Worm (Caenorhabditis elegans) whole organism, L1 larva: ENCODE measurements around the gene tig-2.

Experiments used
- C04F5.9 ChIP-seq: sonication (generic microtip); optimal IDR thresholded peaks from 2 replicates; lab custom pipeline; 2016; ENCODE audit warnings: missing genetic modification characterization, missing compliant biosample characterization
- C16A3.4 ChIP-seq: fragments of 150-350 bp; optimal IDR thresholded peaks from 2 replicates; lab custom pipeline; 2014; ENCODE audit warnings: missing biosample characterization, missing genetic modification characterization
- C34B4.2 ChIP-seq: sonication (generic microtip); optimal IDR thresholded peaks from 2 replicates; lab custom pipeline; 2017; ENCODE audit warnings: mild to moderate bottlenecking, missing genetic modification characterization, missing compliant biosample characterization
- F16B12.6 ChIP-seq: fragments of 150-350 bp; optimal IDR thresholded peaks from 2 replicates; lab custom pipeline; 2014; ENCODE audit warnings: missing biosample characterization, missing genetic modification characterization
- Y116A8C.19 ChIP-seq: sonication (generic microtip); optimal IDR thresholded peaks from 2 replicates; lab custom pipeline; 2016; ENCODE audit warnings: missing compliant biosample characterization, missing genetic modification characterization, borderline replicate concordance
- aha-1 ChIP-seq: fragments of 150-350 bp; optimal IDR thresholded peaks from 2 replicates; lab custom pipeline; 2014; ENCODE audit warnings: missing biosample characterization, missing genetic modification characterization
- ama-1 ChIP-seq: fragments of 150-350 bp; optimal IDR thresholded peaks from 2 replicates; lab custom pipeline; 2014
- ceh-88 ChIP-seq: fragments of 200-800 bp; sonication (Bioruptor generic); IDR thresholded peaks from 2 replicates; pipeline ENCODE4 v1.3.6; 2022; ENCODE audit warnings: missing genetic modification characterization, missing compliant biosample characterization
- ceh-90 ChIP-seq: sonication (generic microtip); optimal IDR thresholded peaks from 2 replicates; lab custom pipeline; 2016; ENCODE audit warnings: missing genetic modification characterization, missing compliant biosample characterization
- ces-1 ChIP-seq: fragments of 150-350 bp; optimal IDR thresholded peaks from 2 replicates; lab custom pipeline; 2014; ENCODE audit warnings: missing biosample characterization, missing genetic modification reagents, missing genetic modification characterization
- dpl-1 ChIP-seq, 3 experiments: fragments of 150-350 bp in 2 of 3; sonication (generic microtip) in 1 of 3; optimal IDR thresholded peaks; 2 replicates each; lab custom pipeline; 2014 to 2017; ENCODE audit warnings: missing biosample characterization in 3 of 3, missing genetic modification characterization in 3 of 3, missing genetic modification reagents in 3 of 3
- efl-1 ChIP-seq, 4 experiments: fragments of 150-350 bp; optimal IDR thresholded peaks in 3 of 4; peaks in 1 of 4; 1 replicate in 1 of 4; 2 replicates in 3 of 4; lab custom pipeline; 2014; ENCODE audit warnings: missing biosample characterization in 2 of 4, missing genetic modification characterization in 2 of 4, missing genetic modification reagents in 2 of 4
- efl-3 ChIP-seq: fragments of 200-800 bp; sonication (Bioruptor generic); optimal IDR thresholded peaks from 2 replicates; lab custom pipeline; 2018; ENCODE audit warnings: mild to moderate bottlenecking, missing genetic modification characterization, missing compliant biosample characterization
- elt-3 ChIP-seq, 6 experiments: fragments of 150-350 bp in 1 of 6; sonication (generic microtip); optimal IDR thresholded peaks; 2 replicates each; lab custom pipeline; 2017 to 2018; ENCODE audit warnings: missing biosample characterization in 6 of 6, missing genetic modification characterization in 6 of 6, inconsistent platforms in 1 of 6
- ets-5 ChIP-seq: fragments of 200-800 bp; sonication (Bioruptor generic); IDR thresholded peaks from 2 replicates; pipeline ENCODE4 v1.3.6; 2022; ENCODE audit warnings: missing genetic modification characterization, missing compliant biosample characterization
- fkh-4 ChIP-seq: sonication (generic microtip); optimal IDR thresholded peaks from 2 replicates; lab custom pipeline; 2016; ENCODE audit warnings: missing compliant biosample characterization, missing genetic modification characterization, borderline replicate concordance
- fkh-8 ChIP-seq: sonication (generic microtip); optimal IDR thresholded peaks from 2 replicates; lab custom pipeline; 2016; ENCODE audit warnings: mild to moderate bottlenecking, missing genetic modification characterization, missing compliant biosample characterization
- fos-1 ChIP-seq: fragments of 150-350 bp; optimal IDR thresholded peaks from 2 replicates; lab custom pipeline; 2014; ENCODE audit warnings: missing biosample characterization, missing genetic modification characterization
- grh-1 ChIP-seq: fragments of 200-800 bp; sonication (Bioruptor generic); IDR thresholded peaks from 2 replicates; pipeline ENCODE4 v1.3.6; 2022; ENCODE audit warnings: missing genetic modification reagents, missing genetic modification characterization, missing compliant biosample characterization
- hlh-17 ChIP-seq: fragments of 200-800 bp; sonication (Bioruptor generic); optimal IDR thresholded peaks from 2 replicates; lab custom pipeline; 2018; ENCODE audit warnings: missing genetic modification characterization, mild to moderate bottlenecking, missing compliant biosample characterization, moderate library complexity, borderline replicate concordance
- hlh-4 ChIP-seq: sonication (generic microtip); optimal IDR thresholded peaks from 2 replicates; lab custom pipeline; 2016; ENCODE audit warnings: mild to moderate bottlenecking, missing genetic modification characterization, missing compliant biosample characterization
- hpl-2 ChIP-seq: fragments of 150-350 bp; optimal IDR thresholded peaks from 2 replicates; lab custom pipeline; 2014; ENCODE audit warnings: missing biosample characterization, missing genetic modification reagents, missing genetic modification characterization
- isw-1 ChIP-seq: fragments of 200-800 bp; sonication (Bioruptor generic); IDR thresholded peaks from 2 replicates; pipeline ENCODE4 v1.3.6; 2022; ENCODE audit warnings: missing genetic modification characterization, missing compliant biosample characterization
- lin-14 ChIP-seq: fragments of 200-800 bp; sonication (Bioruptor generic); optimal IDR thresholded peaks from 2 replicates; lab custom pipeline; 2018; ENCODE audit warnings: mild to moderate bottlenecking, missing genetic modification characterization, moderate library complexity, missing compliant biosample characterization
- lin-35 ChIP-seq, 2 experiments: fragments of 150-350 bp; optimal IDR thresholded peaks; 2 replicates each; lab custom pipeline; 2014; ENCODE audit warnings: missing biosample characterization in 2 of 2, missing genetic modification characterization in 2 of 2, missing genetic modification reagents in 2 of 2
- lin-39 ChIP-seq: fragments of 150-350 bp; optimal IDR thresholded peaks from 2 replicates; lab custom pipeline; 2014; ENCODE audit warnings: missing biosample characterization, missing genetic modification reagents, missing genetic modification characterization
- lir-3 ChIP-seq: sonication (generic microtip); optimal IDR thresholded peaks from 2 replicates; lab custom pipeline; 2016; ENCODE audit warnings: mild to moderate bottlenecking, missing genetic modification characterization, moderate library complexity, missing compliant biosample characterization; ENCODE audit not compliant: poor library complexity
- mdl-1 ChIP-seq, 2 experiments: fragments of 150-350 bp; optimal IDR thresholded peaks; 2 replicates each; lab custom pipeline; 2014 to 2017; ENCODE audit warnings: missing biosample characterization in 2 of 2, missing genetic modification characterization in 2 of 2, inconsistent platforms in 1 of 2
- mef-2 ChIP-seq: fragments of 150-350 bp; optimal IDR thresholded peaks from 2 replicates; lab custom pipeline; 2014; ENCODE audit warnings: missing biosample characterization, missing genetic modification characterization
- mep-1 ChIP-seq: fragments of 150-350 bp; optimal IDR thresholded peaks from 2 replicates; lab custom pipeline; 2014; ENCODE audit warnings: missing biosample characterization, missing genetic modification characterization
- nhr-11 ChIP-seq: fragments of 150-350 bp; optimal IDR thresholded peaks from 2 replicates; lab custom pipeline; 2014; ENCODE audit warnings: missing biosample characterization, missing genetic modification characterization
- nhr-12 ChIP-seq: sonication (generic microtip); optimal IDR thresholded peaks from 2 replicates; lab custom pipeline; 2017; ENCODE audit warnings: missing biosample characterization, missing genetic modification characterization
- nhr-19 ChIP-seq: fragments of 200-800 bp; sonication (Bioruptor generic); conservative IDR thresholded peaks from 2 replicates; pipeline ENCODE4 v1.3.6; 2022; ENCODE audit warnings: missing genetic modification characterization, missing compliant biosample characterization
- nhr-237 ChIP-seq: fragments of 150-350 bp; optimal IDR thresholded peaks from 2 replicates; lab custom pipeline; 2014; ENCODE audit warnings: missing biosample characterization, missing genetic modification characterization
- nhr-28 ChIP-seq: fragments of 150-350 bp; optimal IDR thresholded peaks from 2 replicates; lab custom pipeline; 2014; ENCODE audit warnings: missing biosample characterization, missing genetic modification characterization
- nhr-47 ChIP-seq: sonication (generic microtip); optimal IDR thresholded peaks from 2 replicates; lab custom pipeline; 2016; ENCODE audit warnings: mild to moderate bottlenecking, missing genetic modification characterization, moderate library complexity, missing compliant biosample characterization
- nhr-76 ChIP-seq: sonication (generic microtip); optimal IDR thresholded peaks from 2 replicates; lab custom pipeline; 2017; ENCODE audit warnings: missing biosample characterization, missing genetic modification characterization
- nhr-77 ChIP-seq: fragments of 150-350 bp; optimal IDR thresholded peaks from 2 replicates; lab custom pipeline; 2014; ENCODE audit warnings: missing biosample characterization, missing genetic modification characterization
- nhr-84 ChIP-seq: sonication (generic microtip); optimal IDR thresholded peaks from 2 replicates; lab custom pipeline; 2017; ENCODE audit warnings: missing biosample characterization, missing genetic modification characterization
- nhr-90 ChIP-seq: sonication (generic microtip); optimal IDR thresholded peaks from 2 replicates; lab custom pipeline; 2016; ENCODE audit warnings: mild to moderate bottlenecking, missing genetic modification characterization, missing compliant biosample characterization; ENCODE audit not compliant: poor library complexity
- pax-3 ChIP-seq: fragments of 200-800 bp; sonication (Bioruptor generic); optimal IDR thresholded peaks from 2 replicates; lab custom pipeline; 2018; ENCODE audit warnings: mild to moderate bottlenecking, missing genetic modification characterization, moderate library complexity, missing compliant biosample characterization
- pqm-1 ChIP-seq: sonication (generic microtip); optimal IDR thresholded peaks from 3 replicates; lab custom pipeline; 2017; ENCODE audit warnings: missing biosample characterization, missing genetic modification characterization
- rnt-1 ChIP-seq: sonication (generic microtip); optimal IDR thresholded peaks from 2 replicates; lab custom pipeline; 2016; ENCODE audit warnings: mild to moderate bottlenecking, missing genetic modification characterization, moderate library complexity, missing compliant biosample characterization
- skn-1 ChIP-seq: fragments of 150-350 bp; optimal IDR thresholded peaks from 2 replicates; lab custom pipeline; 2014; ENCODE audit warnings: missing biosample characterization, missing genetic modification characterization
- snu-23 ChIP-seq: sonication (generic microtip); optimal IDR thresholded peaks from 2 replicates; lab custom pipeline; 2016; ENCODE audit warnings: missing genetic modification characterization, missing compliant biosample characterization
- sox-4 ChIP-seq: sonication (generic microtip); optimal IDR thresholded peaks from 2 replicates; lab custom pipeline; 2016; ENCODE audit warnings: missing genetic modification characterization, missing compliant biosample characterization
- sptf-1 ChIP-seq: fragments of 150-350 bp; optimal IDR thresholded peaks from 2 replicates; lab custom pipeline; 2014; ENCODE audit warnings: missing biosample characterization, missing genetic modification characterization
- tbx-2 ChIP-seq: sonication (generic microtip); optimal IDR thresholded peaks from 2 replicates; lab custom pipeline; 2016; ENCODE audit warnings: missing genetic modification characterization, missing compliant biosample characterization
- unc-86 ChIP-seq: sonication (generic microtip); optimal IDR thresholded peaks from 2 replicates; lab custom pipeline; 2016; ENCODE audit warnings: missing genetic modification characterization, missing compliant biosample characterization
- zag-1 ChIP-seq: fragments of 150-350 bp; optimal IDR thresholded peaks from 2 replicates; lab custom pipeline; 2014; ENCODE audit warnings: missing biosample characterization, missing genetic modification characterization
- ztf-11 ChIP-seq, 2 experiments: sonication (generic microtip); optimal IDR thresholded peaks; 2 replicates each; lab custom pipeline; 2016 to 2017; ENCODE audit warnings: missing genetic modification characterization in 2 of 2, missing biosample characterization in 1 of 2, missing compliant biosample characterization in 1 of 2
- ztf-4 ChIP-seq: fragments of 150-350 bp; optimal IDR thresholded peaks from 2 replicates; lab custom pipeline; 2014; ENCODE audit warnings: missing biosample characterization, missing genetic modification characterization

Gene tig-2

DNA sequence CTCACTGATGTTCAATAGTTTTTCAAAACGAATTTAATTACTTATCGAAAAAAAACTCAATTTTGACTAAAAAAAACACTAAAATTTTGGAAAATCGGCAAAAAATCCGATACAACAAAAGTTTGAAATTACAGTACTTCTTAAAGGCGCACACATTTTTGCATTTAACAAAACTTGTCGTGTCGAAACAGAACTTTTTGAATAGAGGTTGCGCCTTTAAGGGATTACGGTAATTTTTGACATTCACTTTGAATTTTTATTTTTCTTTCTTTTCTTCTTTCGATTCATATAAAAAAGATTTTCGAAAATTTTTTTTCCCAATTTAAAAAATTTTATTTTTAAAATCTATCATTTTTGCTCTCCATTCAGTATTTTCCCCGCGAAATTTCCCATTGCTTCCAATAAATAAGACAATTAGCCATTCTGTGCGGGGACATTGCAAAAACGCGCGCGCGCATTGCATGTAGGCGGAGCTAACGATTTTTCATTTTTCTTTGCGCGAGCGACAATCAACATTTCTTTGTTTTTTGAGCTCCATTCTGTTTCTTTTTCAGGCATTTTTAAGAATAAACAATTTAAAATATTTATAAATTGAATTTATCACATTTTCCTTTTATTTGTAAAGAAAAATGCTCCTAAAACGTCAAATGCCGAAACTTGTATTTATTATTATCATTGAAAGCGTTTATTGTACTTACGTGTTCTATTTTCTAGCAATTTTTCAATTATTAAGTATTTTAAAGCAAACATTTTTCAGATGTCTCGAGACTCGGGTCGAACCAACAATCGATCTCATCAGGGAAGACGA lies 1.4 kb upstream of the tig-2 start, which contains the start of gene F39G3.3 (continued):
- TF ChIP-seq fkh-4 (tag; lab: Kevin White, UChicago): peak; percentile 9
- peak; percentile 50 for TF ChIP-seq lin-14 (GFP tag; lab: Kevin White, UChicago)
- TF ChIP-seq efl-3 (GFP tag; lab: Kevin White, UChicago): no peak
- peak in 1 of 2 experiments; percentile 30 for TF ChIP-seq mdl-1 (tag; optimal IDR thresholded peaks at IDR 0.05; lab: Kevin White, UChicago)
- TF ChIP-seq fos-1 (tag; lab: Kevin White, UChicago): no peak
- peak; percentile 54 for TF ChIP-seq nhr-19
- peak; percentile 6; the same call in 1 of the 2 replicates for TF ChIP-seq isw-1 (GFP tag; lab: Robert Waterston, UW)
- TF ChIP-seq ama-1 (lab: Kevin White, UChicago): no peak
- peak; percentile 68 for TF ChIP-seq mep-1 (tag; lab: Kevin White, UChicago)
- no peak for TF ChIP-seq mef-2
- TF ChIP-seq skn-1 (tag; lab: Kevin White, UChicago): peak; percentile 74
- peak; percentile 19 to 59 (median 46) for TF ChIP-seq dpl-1 (GFP tag; optimal IDR thresholded peaks at IDR 0.05; lab: Kevin White, UChicago)
- peak; percentile 65 for TF ChIP-seq nhr-47 (tag; lab: Kevin White, UChicago)
- no peak for TF ChIP-seq pax-3 (tag; lab: Kevin White, UChicago)
- TF ChIP-seq ceh-90 (tag; lab: Kevin White, UChicago): no peak
- TF ChIP-seq F16B12.6 (tag; lab: Kevin White, UChicago): no peak
- no peak for TF ChIP-seq aha-1 (tag; lab: Kevin White, UChicago)
- peak; percentile 67 for TF ChIP-seq snu-23
- peak; percentile 33 to 55 for TF ChIP-seq efl-1 (optimal IDR thresholded peaks at IDR 0.05; lab: Kevin White, UChicago)
- peak; percentile 35 to 95 for TF ChIP-seq efl-1 (GFP tag; optimal IDR thresholded peaks at IDR 0.05 in 1 of 2; lab: Kevin White, UChicago)
- no peak for TF ChIP-seq nhr-76 (tag; lab: Kevin White, UChicago)
- TF ChIP-seq hlh-17: no peak
- TF ChIP-seq ets-5 (GFP tag; lab: Robert Waterston, UW): no peak
- no peak for TF ChIP-seq fkh-8 (tag; lab: Kevin White, UChicago)
- peak; percentile 69 for TF ChIP-seq nhr-90 (tag; lab: Kevin White, UChicago)
- no peak for TF ChIP-seq ceh-88 (GFP tag; lab: Robert Waterston, UW)
- no peak for TF ChIP-seq nhr-28 (tag; lab: Kevin White, UChicago)
- peak in 1 of 2 experiments; percentile 7 for TF ChIP-seq ztf-11 (tag; optimal IDR thresholded peaks at IDR 0.05; lab: Kevin White, UChicago)
- peak; percentile 38 for TF ChIP-seq unc-86 (tag; lab: Kevin White, UChicago)
- peak in 1 of 6 experiments; percentile 10 for TF ChIP-seq elt-3 (tag; optimal IDR thresholded peaks at IDR 0.05; lab: Kevin White, UChicago)
- TF ChIP-seq nhr-237 (tag; lab: Kevin White, UChicago): no peak
- no peak for TF ChIP-seq Y116A8C.19 (tag; lab: Kevin White, UChicago)
- TF ChIP-seq C04F5.9: no peak
- no peak for TF ChIP-seq ces-1
- no peak for TF ChIP-seq grh-1
- TF ChIP-seq sox-4 (tag; lab: Kevin White, UChicago): no peak
- TF ChIP-seq nhr-12 (tag; lab: Kevin White, UChicago): no peak
- TF ChIP-seq nhr-11 (tag; lab: Kevin White, UChicago): no peak
- TF ChIP-seq lin-35 (GFP tag; optimal IDR thresholded peaks at IDR 0.05; lab: Kevin White, UChicago): peak; percentile 24 to 49
- no peak for TF ChIP-seq nhr-84 (tag; lab: Kevin White, UChicago)
- no peak for TF ChIP-seq hlh-4 (tag; lab: Kevin White, UChicago)
- TF ChIP-seq pqm-1: no peak
- peak; percentile 52 for TF ChIP-seq C16A3.4 (tag; lab: Kevin White, UChicago)
- TF ChIP-seq hpl-2 (GFP tag; lab: Kevin White, UChicago): peak; percentile 4
- TF ChIP-seq C34B4.2: no peak
- no peak for TF ChIP-seq ztf-4 (tag; lab: Kevin White, UChicago)
- no peak for TF ChIP-seq nhr-77
- TF ChIP-seq rnt-1 (tag; lab: Kevin White, UChicago): peak; percentile 81
- peak; percentile 81 for TF ChIP-seq lin-39 (tag; lab: Kevin White, UChicago)
- TF ChIP-seq tbx-2 (tag; lab: Kevin White, UChicago): peak; percentile 48
- TF ChIP-seq zag-1 (tag; lab: Kevin White, UChicago): no peak
- no peak for TF ChIP-seq sptf-1
- TF ChIP-seq lir-3 (tag; lab: Kevin White, UChicago): peak; percentile 47
